Fruit fly (Drosophila melanogaster): ENCODE data around the gene beat-IV.

DNA sequence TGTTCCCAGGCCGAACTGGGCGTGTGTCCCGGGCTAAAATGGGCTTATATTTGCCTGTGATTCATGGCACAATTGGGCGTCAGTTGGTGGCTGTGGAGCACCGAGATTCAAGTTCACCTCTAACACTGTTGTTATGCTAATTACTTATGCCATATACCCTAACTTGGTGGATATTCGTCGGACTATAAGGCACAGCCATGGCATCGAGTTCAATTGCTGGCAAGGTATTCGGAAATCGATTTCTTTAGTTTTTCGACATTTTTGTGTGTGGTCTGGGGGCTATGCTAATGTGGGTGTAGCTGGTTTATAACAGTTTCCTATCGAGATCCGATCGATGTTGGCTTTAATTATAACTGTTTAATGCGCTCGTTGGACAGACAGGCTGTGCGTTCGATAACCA, 31.1 kb upstream of the beat-IV start:
- no peak for TF ChIP-seq CG8478 (optimal IDR thresholded peaks at IDR 0.05)
- no peak for TF ChIP-seq CTCF (optimal IDR thresholded peaks at IDR 0.05)
